Fruit fly (Drosophila melanogaster) whole organism, embryonic: ENCODE measurements around the gene Fitm.

Source experiments
- CG10209 ChIP-seq: fragments of 200-800 bp; sonication (Bioruptor generic); optimal IDR thresholded peaks from 3 replicates; lab custom pipeline; 2017; ENCODE audit warnings: missing biosample characterization, mild to moderate bottlenecking, missing genetic modification characterization, missing genetic modification reagents
- CG10321 ChIP-seq: fragments of 200-800 bp; sonication (Bioruptor generic); IDR thresholded peaks from 2 replicates; pipeline ENCODE4 v1.3.6; 2022; ENCODE audit warnings: missing biosample characterization, missing genetic modification characterization
- CG10543 ChIP-seq: fragments of 200-800 bp; sonication (Bioruptor generic); optimal IDR thresholded peaks from 3 replicates; lab custom pipeline; 2017; ENCODE audit warnings: missing biosample characterization, mild to moderate bottlenecking, missing genetic modification characterization, moderate library complexity
- CG12104 ChIP-seq: fragments of 200-800 bp; sonication (Bioruptor generic); optimal IDR thresholded peaks from 3 replicates; lab custom pipeline; 2016; ENCODE audit warnings: missing biosample characterization, missing genetic modification characterization
- CG12236 ChIP-seq: fragments of 200-800 bp; sonication (Bioruptor generic); optimal IDR thresholded peaks from 2 replicates; lab custom pipeline; 2016; ENCODE audit warnings: missing biosample characterization, missing genetic modification characterization
- CG12299 ChIP-seq: fragments of 200-800 bp; sonication (Bioruptor generic); optimal IDR thresholded peaks from 2 replicates; lab custom pipeline; 2018; ENCODE audit warnings: missing biosample characterization, mild to moderate bottlenecking, missing genetic modification characterization
- CG12744 ChIP-seq: fragments of 200-800 bp; sonication (Bioruptor generic); optimal IDR thresholded peaks from 2 replicates; lab custom pipeline; 2016; ENCODE audit warnings: missing biosample characterization, missing genetic modification characterization
- CG14441 ChIP-seq: fragments of 200-800 bp; sonication (Bioruptor generic); IDR thresholded peaks from 2 replicates; pipeline ENCODE4 v1.3.6; 2022; ENCODE audit warnings: missing biosample characterization, missing genetic modification characterization
- CG14965 ChIP-seq: fragments of 200-800 bp; sonication (Bioruptor generic); optimal IDR thresholded peaks from 2 replicates; lab custom pipeline; 2016; ENCODE audit warnings: missing biosample characterization, missing genetic modification characterization, borderline replicate concordance
- CG1602 ChIP-seq: fragments of 200-800 bp; sonication (Bioruptor generic); optimal IDR thresholded peaks from 3 replicates; lab custom pipeline; 2016; ENCODE audit warnings: missing biosample characterization, missing genetic modification characterization
- CG17912 ChIP-seq: fragments of 200-800 bp; sonication (Bioruptor generic); optimal IDR thresholded peaks from 2 replicates; lab custom pipeline; 2018; ENCODE audit warnings: missing biosample characterization, mild to moderate bottlenecking, missing genetic modification characterization
- CG3407 ChIP-seq: fragments of 200-800 bp; sonication (Bioruptor generic); optimal IDR thresholded peaks from 2 replicates; lab custom pipeline; 2018; ENCODE audit warnings: missing biosample characterization, mild to moderate bottlenecking, missing genetic modification characterization
- CG3726 ChIP-seq: fragments of 200-800 bp; sonication (Bioruptor generic); IDR thresholded peaks from 3 replicates; pipeline ENCODE4, ENCODE4 v1.3.6; 2022; ENCODE audit warnings: missing biosample characterization, missing genetic modification characterization
- CG8359 ChIP-seq: fragments of 200-800 bp; sonication (Bioruptor generic); optimal IDR thresholded peaks from 2 replicates; lab custom pipeline; 2017; ENCODE audit warnings: missing biosample characterization, mild to moderate bottlenecking, missing genetic modification characterization, borderline replicate concordance
- CG8944 ChIP-seq: fragments of 200-800 bp; sonication (Bioruptor generic); optimal IDR thresholded peaks from 3 replicates; lab custom pipeline; 2016; ENCODE audit warnings: missing biosample characterization, missing genetic modification characterization
- CG9932 ChIP-seq: fragments of 200-800 bp; sonication (Bioruptor generic); IDR thresholded peaks from 2 replicates; pipeline ENCODE4 v1.3.6; 2022; ENCODE audit warnings: missing biosample characterization, missing genetic modification characterization
- CHES-1-like ChIP-seq: fragments of 200-800 bp; sonication (Bioruptor generic); optimal IDR thresholded peaks from 2 replicates; lab custom pipeline; 2016; ENCODE audit warnings: missing biosample characterization, missing genetic modification characterization
- Chrac-16 ChIP-seq: fragments of 200-800 bp; sonication (Bioruptor generic); optimal IDR thresholded peaks from 3 replicates; lab custom pipeline; 2016; ENCODE audit warnings: missing biosample characterization, missing genetic modification characterization
- D19B ChIP-seq: fragments of 200-800 bp; sonication (Bioruptor generic); optimal IDR thresholded peaks from 2 replicates; lab custom pipeline; 2017; ENCODE audit warnings: missing biosample characterization, mild to moderate bottlenecking, missing genetic modification characterization
- Dip2 ChIP-seq: fragments of 200-800 bp; sonication (Bioruptor generic); IDR thresholded peaks from 2 replicates; pipeline ENCODE4 v1.3.6; 2022; ENCODE audit warnings: missing biosample characterization, missing genetic modification characterization
- Dref ChIP-seq: fragments of 200-800 bp; sonication (Bioruptor generic); IDR thresholded peaks from 2 replicates; pipeline ENCODE4 v1.3.6; 2022; ENCODE audit warnings: missing biosample characterization, missing genetic modification characterization
- Eip74EF ChIP-seq, 2 experiments: fragments of 200-800 bp in 1 of 2; fragments of >200 bp in 1 of 2; sonication (Bioruptor generic) in 1 of 2; optimal IDR thresholded peaks; 2 replicates each; lab custom pipeline; 2017 to 2019; ENCODE audit warnings: missing biosample characterization in 2 of 2, missing genetic modification characterization in 2 of 2, mild to moderate bottlenecking in 1 of 2, moderate library complexity in 1 of 2
- Gug ChIP-seq: fragments of 200-800 bp; sonication (Bioruptor generic); IDR thresholded peaks from 4 replicates; pipeline ENCODE4 v1.3.6; 2022; ENCODE audit warnings: missing biosample characterization, missing genetic modification characterization
- HLHmδ ChIP-seq: fragments of 200-800 bp; sonication (Bioruptor generic); optimal IDR thresholded peaks from 2 replicates; lab custom pipeline; 2018; ENCODE audit warnings: missing biosample characterization, mild to moderate bottlenecking, missing genetic modification characterization, moderate library complexity
- Lim3 ChIP-seq: fragments of 200-800 bp; sonication (Bioruptor generic); IDR thresholded peaks from 2 replicates; pipeline ENCODE4 v1.3.6; 2022; ENCODE audit warnings: missing biosample characterization, missing genetic modification characterization
- MESR4 ChIP-seq: fragments of 200-800 bp; sonication (Bioruptor generic); optimal IDR thresholded peaks from 2 replicates; lab custom pipeline; 2018; ENCODE audit warnings: missing biosample characterization, mild to moderate bottlenecking, missing genetic modification characterization, moderate library complexity
- Nf-YA ChIP-seq: fragments of 200-800 bp; sonication (Bioruptor generic); IDR thresholded peaks from 2 replicates; pipeline ENCODE4 v1.3.6; 2022; ENCODE audit warnings: missing biosample characterization, missing genetic modification characterization
- Oaz ChIP-seq: fragments of 200-800 bp; sonication (Bioruptor generic); IDR thresholded peaks from 2 replicates; pipeline ENCODE4 v1.3.6; 2022; ENCODE audit warnings: missing biosample characterization, missing genetic modification characterization
- Rx ChIP-seq: fragments of 200-800 bp; sonication (Bioruptor generic); IDR thresholded peaks from 2 replicates; pipeline ENCODE4 v1.3.6; 2022; ENCODE audit warnings: missing biosample characterization, missing genetic modification characterization
- Tbp ChIP-seq: fragments of >200 bp; optimal IDR thresholded peaks from 2 replicates; lab custom pipeline; 2018; ENCODE audit warnings: missing biosample characterization, missing genetic modification characterization
- az2 ChIP-seq: fragments of 200-800 bp; sonication (Bioruptor generic); optimal IDR thresholded peaks from 3 replicates; lab custom pipeline; 2016; ENCODE audit warnings: missing biosample characterization, missing genetic modification characterization
- bsh ChIP-seq, 2 experiments: fragments of 200-800 bp; sonication (Bioruptor generic); optimal IDR thresholded peaks; 2 replicates each; lab custom pipeline; 2017 to 2018; ENCODE audit warnings: mild to moderate bottlenecking in 2 of 2, missing biosample characterization in 2 of 2, missing genetic modification characterization in 2 of 2, moderate library complexity in 1 of 2
- cas ChIP-seq: fragments of 200-800 bp; sonication (Bioruptor generic); IDR thresholded peaks from 2 replicates; pipeline ENCODE4 v1.3.6; 2022; ENCODE audit warnings: missing biosample characterization, missing genetic modification characterization
- crol ChIP-seq: fragments of 200-800 bp; sonication (Bioruptor generic); IDR thresholded peaks from 2 replicates; pipeline ENCODE4 v1.3.6; 2022; ENCODE audit warnings: missing biosample characterization, missing genetic modification characterization
- emc ChIP-seq: fragments of 200-800 bp; sonication (Bioruptor generic); optimal IDR thresholded peaks from 2 replicates; lab custom pipeline; 2016; ENCODE audit warnings: missing biosample characterization, missing genetic modification characterization
- fd64A ChIP-seq: fragments of 200-800 bp; sonication (Bioruptor generic); optimal IDR thresholded peaks from 3 replicates; lab custom pipeline; 2018; ENCODE audit warnings: missing biosample characterization, mild to moderate bottlenecking, missing genetic modification characterization
- grn ChIP-seq: fragments of 200-800 bp; sonication (Bioruptor generic); optimal IDR thresholded peaks from 3 replicates; lab custom pipeline; 2017; ENCODE audit warnings: missing biosample characterization, missing genetic modification characterization
- hkb ChIP-seq, 2 experiments: fragments of 200-800 bp in 1 of 2; fragments of >200 bp in 1 of 2; sonication (Bioruptor generic) in 1 of 2; IDR thresholded peaks in 1 of 2; optimal IDR thresholded peaks in 1 of 2; 2 replicates each; pipeline versions ENCODE4 v1.3.6 to Lab custom; 2017 to 2022; ENCODE audit warnings: missing biosample characterization in 1 of 2, missing genetic modification characterization in 1 of 2
- klu ChIP-seq: fragments of 200-800 bp; sonication (Bioruptor generic); IDR thresholded peaks from 2 replicates; pipeline ENCODE4 v1.3.6; 2022; ENCODE audit warnings: missing biosample characterization, missing genetic modification characterization
- mam ChIP-seq: fragments of 200-800 bp; sonication (Bioruptor generic); optimal IDR thresholded peaks from 3 replicates; lab custom pipeline; 2016; ENCODE audit warnings: missing biosample characterization, missing genetic modification characterization
- onecut ChIP-seq: fragments of 200-800 bp; sonication (Bioruptor generic); IDR thresholded peaks from 2 replicates; pipeline ENCODE4 v1.3.6; 2022; ENCODE audit warnings: missing biosample characterization, missing genetic modification characterization
- pzg ChIP-seq: fragments of 200-800 bp; sonication (Bioruptor generic); optimal IDR thresholded peaks from 3 replicates; lab custom pipeline; 2018; ENCODE audit warnings: missing biosample characterization, mild to moderate bottlenecking, missing genetic modification characterization, moderate library complexity
- shn ChIP-seq: fragments of 200-800 bp; sonication (Bioruptor generic); optimal IDR thresholded peaks from 3 replicates; lab custom pipeline; 2016; ENCODE audit warnings: missing biosample characterization, missing genetic modification characterization
- sqz ChIP-seq: fragments of 200-800 bp; sonication (Bioruptor generic); optimal IDR thresholded peaks from 3 replicates; lab custom pipeline; 2018; ENCODE audit warnings: missing biosample characterization, mild to moderate bottlenecking, missing genetic modification characterization
- tap ChIP-seq: fragments of 200-800 bp; optimal IDR thresholded peaks from 3 replicates; lab custom pipeline; 2019; ENCODE audit warnings: missing biosample characterization, mild to moderate bottlenecking, missing genetic modification characterization, moderate library complexity
- tin ChIP-seq: fragments of 200-800 bp; sonication (Bioruptor generic); optimal IDR thresholded peaks from 3 replicates; lab custom pipeline; 2016; ENCODE audit warnings: missing biosample characterization, missing genetic modification characterization
- tll ChIP-seq, 2 experiments: fragments of 200-800 bp in 1 of 2; fragments of >200 bp in 1 of 2; sonication (Bioruptor generic) in 1 of 2; optimal IDR thresholded peaks; 2 replicates each; lab custom pipeline; 2017 to 2019; ENCODE audit warnings: missing biosample characterization in 2 of 2, missing genetic modification characterization in 2 of 2, mild to moderate bottlenecking in 1 of 2, moderate library complexity in 1 of 2
- trem ChIP-seq: fragments of 200-800 bp; optimal IDR thresholded peaks from 3 replicates; lab custom pipeline; 2019; ENCODE audit warnings: missing biosample characterization, mild to moderate bottlenecking, missing genetic modification characterization, moderate library complexity
- ttk ChIP-seq: fragments of 200-800 bp; sonication (Bioruptor generic); IDR thresholded peaks from 2 replicates; pipeline ENCODE4 v2.1.2; 2022; ENCODE audit warnings: missing biosample characterization, missing genetic modification characterization
- wdn ChIP-seq: fragments of 200-800 bp; sonication (Bioruptor generic); IDR thresholded peaks from 2 replicates; pipeline ENCODE4 v1.3.6; 2022; ENCODE audit warnings: missing biosample characterization, missing genetic modification characterization
- zen ChIP-seq: fragments of 200-800 bp; sonication (Bioruptor generic); optimal IDR thresholded peaks from 3 replicates; lab custom pipeline; 2018; ENCODE audit warnings: missing biosample characterization, mild to moderate bottlenecking, missing genetic modification characterization, moderate library complexity

Gene Fitm

DNA sequence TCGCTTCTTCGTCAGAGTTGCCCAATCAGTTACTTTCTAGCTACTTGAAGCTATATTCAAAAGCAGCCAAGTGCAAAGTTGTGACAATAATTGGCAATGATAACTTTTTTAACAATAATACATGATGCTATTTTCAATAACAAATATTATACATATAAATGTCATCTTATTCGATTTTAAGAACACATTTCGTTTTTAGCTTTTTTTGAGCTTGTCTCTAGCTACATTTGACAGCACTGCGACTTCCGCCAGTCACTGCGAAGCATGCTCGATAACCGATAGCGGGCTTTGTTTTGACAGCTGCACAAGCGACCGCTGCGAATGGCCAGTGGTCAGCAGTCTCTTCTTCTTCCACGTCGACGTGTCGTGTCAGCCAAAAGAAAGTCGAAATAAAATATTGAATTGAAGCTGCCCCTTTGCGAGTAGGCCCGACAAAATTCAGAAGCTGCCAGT lies 6.5 kb upstream of the Fitm start, which contains the start of the genes Gen and Srp54k (continued):
- TF ChIP-seq tap (tag; lab: Kevin White, UChicago) (no peak), Lim3 (no peak), Rx (GFP tag; lab: Robert Waterston, UW) (peak; percentile 24; the same call in 1 of the 2 replicates), CG12744 (peak; percentile 20), trem (tag; lab: Kevin White, UChicago) (peak; percentile 23), hkb (optimal IDR thresholded peaks at IDR 0.05; lab: Kevin White, UChicago) (peak; percentile 85), hkb (GFP tag; IDR thresholded peaks at IDR 0.05; lab: Robert Waterston, UW) (no peak), bsh (GFP tag; optimal IDR thresholded peaks at IDR 0.05; lab: Kevin White, UChicago) (peak in 1 of 2 experiments; percentile 5), Chrac-16 (GFP tag; lab: Kevin White, UChicago) (peak; percentile 35), CG9932 (GFP tag; lab: Robert Waterston, UW) (peak; percentile 60), ttk (no peak), Oaz (GFP tag; lab: Robert Waterston, UW) (no peak), pzg (peak; percentile 77), tin (no peak), Dref (GFP tag; lab: Robert Waterston, UW) (peak; percentile 85), zen (no peak), CG10321 (no peak), CG12299 (tag; lab: Kevin White, UChicago) (no peak), CG3407 (GFP tag; lab: Kevin White, UChicago) (no peak), Eip74EF (GFP tag; optimal IDR thresholded peaks at IDR 0.05; lab: Kevin White, UChicago) (no peak), Dip2 (GFP tag; lab: Robert Waterston, UW) (no peak), CG8359 (GFP tag; lab: Kevin White, UChicago) (no peak), CG14441 (GFP tag; lab: Robert Waterston, UW) (no peak), wdn (GFP tag; lab: Robert Waterston, UW) (no peak), Tbp (GFP tag; lab: Kevin White, UChicago) (no peak), CG8944 (GFP tag; lab: Kevin White, UChicago) (no peak), emc (GFP tag; lab: Kevin White, UChicago) (no peak), CHES-1-like (peak; percentile 66), mam (GFP tag; lab: Kevin White, UChicago) (peak; percentile 12), CG17912 (GFP tag; lab: Kevin White, UChicago) (peak; percentile 17), grn (GFP tag; lab: Kevin White, UChicago) (no peak), Nf-YA (GFP tag; lab: Robert Waterston, UW) (no peak), CG10209 (GFP tag; lab: Kevin White, UChicago) (no peak), CG1602 (no peak), Gug (no peak), klu (peak; percentile 22; the same call in 1 of the 2 replicates), cas (no peak), az2 (GFP tag; lab: Kevin White, UChicago) (peak; percentile 21), shn (GFP tag; lab: Kevin White, UChicago) (no peak), CG10543 (GFP tag; lab: Kevin White, UChicago) (peak; percentile 39), D19B (GFP tag; lab: Kevin White, UChicago) (no peak), onecut (peak; percentile 34; the same call in 1 of the 2 replicates), CG12236 (GFP tag; lab: Kevin White, UChicago) (no peak), crol (GFP tag; lab: Robert Waterston, UW) (no peak), CG3726 (GFP tag; lab: Robert Waterston, UW) (no peak), CG14965 (GFP tag; lab: Kevin White, UChicago) (no peak), tll (GFP tag; optimal IDR thresholded peaks at IDR 0.05; lab: Kevin White, UChicago) (peak in 1 of 2 experiments; percentile 42), MESR4 (GFP tag; lab: Kevin White, UChicago) (peak; percentile 95), fd64A (GFP tag; lab: Kevin White, UChicago) (no peak), sqz (no peak), CG12104 (GFP tag; lab: Kevin White, UChicago) (no peak), HLHmδ (GFP tag; lab: Kevin White, UChicago) (peak; percentile 21)
